Fruit fly (Drosophila melanogaster): Measurements from ENCODE around the gene Prps.

Gene Prps

DNA sequence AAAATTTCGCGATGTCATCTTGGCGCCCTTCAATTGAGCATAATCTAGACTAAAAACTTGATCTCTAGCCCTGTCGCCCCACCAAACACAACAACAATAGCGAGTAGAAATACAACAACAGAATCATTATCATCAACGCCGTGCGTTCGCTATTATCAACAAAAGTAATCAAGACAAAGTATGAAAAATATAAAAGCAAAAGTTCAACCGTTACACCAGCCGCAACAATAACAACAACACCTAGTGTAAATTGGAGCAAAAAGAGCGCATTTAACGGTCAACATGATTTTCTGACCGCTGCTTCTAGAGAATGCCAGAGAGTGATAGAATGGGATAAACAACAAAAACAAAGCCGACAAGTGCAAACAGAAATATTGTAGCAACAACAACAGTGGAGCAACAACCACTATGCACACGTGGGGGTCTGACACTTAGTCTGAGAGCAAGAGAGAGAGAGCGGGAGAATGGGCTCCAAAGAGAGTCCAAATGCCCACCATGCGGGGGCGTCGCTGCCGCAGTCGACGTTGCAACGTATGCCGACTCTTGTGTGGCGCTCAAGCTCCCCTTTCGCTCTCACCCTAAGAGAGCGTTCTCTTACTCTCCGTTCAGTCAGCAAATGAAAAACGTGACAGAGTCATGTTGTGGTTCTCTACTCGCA, 4.1 kb downstream of the Prps start (continued):
- TF ChIP-seq ken (GFP tag; IDR thresholded peaks at IDR 0.05): no peak
- no peak for TF ChIP-seq ro (GFP tag; IDR thresholded peaks at IDR 0.05)
- TF ChIP-seq hth (optimal IDR thresholded peaks at IDR 0.05): no peak
- no peak for TF ChIP-seq CG17829 (tag; optimal IDR thresholded peaks at IDR 0.05)
- peak; percentile 7; the same call in 1 of the 2 replicates for TF ChIP-seq Xrp1 (GFP tag; IDR thresholded peaks at IDR 0.05)
- TF ChIP-seq CG42726 (GFP tag; IDR thresholded peaks at IDR 0.05; ENCODE audit: partially characterized antibody): no peak
- TF ChIP-seq nerfin-1 (tag; optimal IDR thresholded peaks at IDR 0.05): no peak
- TF ChIP-seq CG17385 (GFP tag; optimal IDR thresholded peaks at IDR 0.05): no peak
- no peak for TF ChIP-seq CG13424 (tag; optimal IDR thresholded peaks at IDR 0.05)
- TF ChIP-seq CG15269 (tag; optimal IDR thresholded peaks at IDR 0.05): no peak
- TF ChIP-seq CG10565 (GFP tag; optimal IDR thresholded peaks at IDR 0.05): no peak
- no peak for TF ChIP-seq CG3281 (GFP tag; optimal IDR thresholded peaks at IDR 0.05)
- no peak for TF ChIP-seq lmd (GFP tag; IDR thresholded peaks at IDR 0.05)
- TF ChIP-seq HmgZ (tag; optimal IDR thresholded peaks at IDR 0.05): no peak
- peak; percentile 11 for TF ChIP-seq CG17912 (GFP tag; optimal IDR thresholded peaks at IDR 0.05)
- no peak for TF ChIP-seq toy (GFP tag; IDR thresholded peaks at IDR 0.05)
- peak; percentile 75 for TF ChIP-seq grn (GFP tag; optimal IDR thresholded peaks at IDR 0.05)
- TF ChIP-seq CG10654 (GFP tag; optimal IDR thresholded peaks at IDR 0.05): no peak
- TF ChIP-seq rib (GFP tag; IDR thresholded peaks at IDR 0.05): no peak; the same call in 1 of the 2 replicates
- no peak for TF ChIP-seq tup (GFP tag; optimal IDR thresholded peaks at IDR 0.05)
- peak; percentile 63 for TF ChIP-seq Awh (GFP tag; IDR thresholded peaks at IDR 0.05)
- TF ChIP-seq mirr (GFP tag; optimal IDR thresholded peaks at IDR 0.05): peak; percentile 57
- TF ChIP-seq Aef1 (GFP tag; IDR thresholded peaks at IDR 0.05): peak; percentile 32; the same call in 2 of the 3 replicates
- no peak for TF ChIP-seq chif (GFP tag; optimal IDR thresholded peaks at IDR 0.05)
- TF ChIP-seq vvl (GFP tag; IDR thresholded peaks at IDR 0.05): no peak
- no peak for TF ChIP-seq Vsx1 (GFP tag; optimal IDR thresholded peaks at IDR 0.05)
- TF ChIP-seq CG15514 (GFP tag; optimal IDR thresholded peaks at IDR 0.05): no peak
- TF ChIP-seq Med (GFP tag): no peak
- no peak for TF ChIP-seq Lim3 (GFP tag; IDR thresholded peaks at IDR 0.05)
- TF ChIP-seq CG13287 (GFP tag; IDR thresholded peaks at IDR 0.05; ENCODE audit: partially characterized antibody): peak; percentile 43; the same call in 1 of the 2 replicates
- no peak for TF ChIP-seq CG12391 (tag; optimal IDR thresholded peaks at IDR 0.05)
- no peak for TF ChIP-seq CG8281 (tag; optimal IDR thresholded peaks at IDR 0.05)
- peak; percentile 0 for TF ChIP-seq CG7987 (GFP tag; optimal IDR thresholded peaks at IDR 0.05)
- no peak for TF ChIP-seq dmrt11E (tag; optimal IDR thresholded peaks at IDR 0.05)
- no peak for TF ChIP-seq Oaz (GFP tag; IDR thresholded peaks at IDR 0.05)
- TF ChIP-seq chn (GFP tag; optimal IDR thresholded peaks at IDR 0.05): no peak
- TF ChIP-seq CG1024 (GFP tag; IDR thresholded peaks at IDR 0.05): no peak
- peak; percentile 98 to 100 for TF ChIP-seq Trl (optimal IDR thresholded peaks at IDR 0.05)
- TF ChIP-seq Trl (GFP tag; optimal IDR thresholded peaks at IDR 0.05): no peak
- TF ChIP-seq CG3163 (GFP tag; optimal IDR thresholded peaks at IDR 0.05): peak; percentile 98
- no peak for TF ChIP-seq hkb (optimal IDR thresholded peaks at IDR 0.05)
- no peak for TF ChIP-seq hkb (GFP tag; IDR thresholded peaks at IDR 0.05)
- TF ChIP-seq ftz-f1 (GFP tag; optimal IDR thresholded peaks at IDR 0.05): no peak
- TF ChIP-seq CG16863 (GFP tag; optimal IDR thresholded peaks at IDR 0.05): no peak
- TF ChIP-seq CG13123 (GFP tag; optimal IDR thresholded peaks at IDR 0.05): no peak
- no peak for TF ChIP-seq Sin3A (optimal IDR thresholded peaks at IDR 0.05)
- peak; percentile 14 for TF ChIP-seq CrebB (tag; optimal IDR thresholded peaks at IDR 0.05)
- no peak for TF ChIP-seq her (GFP tag; optimal IDR thresholded peaks at IDR 0.05)
- TF ChIP-seq Mes4 (GFP tag; optimal IDR thresholded peaks at IDR 0.05): no peak
- TF ChIP-seq CG10321 (GFP tag; IDR thresholded peaks at IDR 0.05): no peak
- TF ChIP-seq stc (GFP tag; IDR thresholded peaks at IDR 0.05): no peak
- no peak for TF ChIP-seq twi (tag; optimal IDR thresholded peaks at IDR 0.05)

All from whole organism, embryonic.